2 fruit fly cellular contexts compared by ENCODE assay signal in genomic region chr3R:25459200-25459809, dm6.
TF ChIP-seq lines count a peak whose summit lies in the region.

No protein-coding gene starts in this region.

TF ChIP-seq in whole organism, embryonic, 481 proteins besides CTCF, POLR2A, EP300 and RAD21 (continued from another document and continues in another):
- TF ChIP-seq CG9727 (GFP tag; optimal IDR thresholded peaks at IDR 0.05; lab: Kevin White, UChicago) (peak; percentile 20), dmrt11E (tag; optimal IDR thresholded peaks at IDR 0.05; lab: Kevin White, UChicago) (peak; percentile 39), CG17802 (tag; optimal IDR thresholded peaks at IDR 0.05; lab: Kevin White, UChicago) (no peak), bsh (GFP tag; optimal IDR thresholded peaks at IDR 0.05; lab: Kevin White, UChicago) (peak in 1 of 2 experiments; percentile 34), CG16815 (GFP tag; optimal IDR thresholded peaks at IDR 0.05; lab: Kevin White, UChicago) (no peak), D (optimal IDR thresholded peaks at IDR 0.05; lab: Kevin White, UChicago) (no peak), D (GFP tag; optimal IDR thresholded peaks at IDR 0.05; lab: Kevin White, UChicago) (no peak), CG2678 (tag; optimal IDR thresholded peaks at IDR 0.05; lab: Kevin White, UChicago) (peak; percentile 45), NfI (GFP tag; optimal IDR thresholded peaks at IDR 0.05; lab: Kevin White, UChicago) (no peak), CG13775 (GFP tag; optimal IDR thresholded peaks at IDR 0.05; lab: Kevin White, UChicago) (no peak), Ravus (GFP tag; IDR thresholded peaks at IDR 0.05; lab: Robert Waterston, UW) (no peak), lola (GFP tag; optimal IDR thresholded peaks at IDR 0.05; lab: Kevin White, UChicago) (peak in 1 of 3 experiments; percentile 36), CG3847 (GFP tag; IDR thresholded peaks at IDR 0.05; lab: Robert Waterston, UW) (no peak), kni (GFP tag; optimal IDR thresholded peaks at IDR 0.05; lab: Kevin White, UChicago) (no peak), CG7963 (GFP tag; IDR thresholded peaks at IDR 0.05; lab: Robert Waterston, UW; ENCODE audit: partially characterized antibody) (no peak), Oaz (GFP tag; IDR thresholded peaks at IDR 0.05; lab: Robert Waterston, UW) (no peak), onecut (GFP tag; IDR thresholded peaks at IDR 0.05; lab: Robert Waterston, UW) (no peak), Ptx1 (GFP tag; IDR thresholded peaks at IDR 0.05; lab: Robert Waterston, UW) (no peak), btn (GFP tag; optimal IDR thresholded peaks at IDR 0.05; lab: Kevin White, UChicago) (no peak), disco-r (GFP tag; optimal IDR thresholded peaks at IDR 0.05; lab: Kevin White, UChicago) (no peak), Drgx (GFP tag; IDR thresholded peaks at IDR 0.05; lab: Robert Waterston, UW) (no peak), inv (GFP tag; IDR thresholded peaks at IDR 0.05; lab: Robert Waterston, UW; ENCODE audit: partially characterized antibody) (no peak), C15 (GFP tag; IDR thresholded peaks at IDR 0.05; lab: Robert Waterston, UW) (no peak), CG31441 (GFP tag; IDR thresholded peaks at IDR 0.05; lab: Robert Waterston, UW) (peak; percentile 53; the same call in 1 of the 2 replicates), CG8765 (GFP tag; IDR thresholded peaks at IDR 0.05; lab: Robert Waterston, UW) (no peak), CG4282 (GFP tag; optimal IDR thresholded peaks at IDR 0.05; lab: Kevin White, UChicago) (no peak), CG5245 (GFP tag; optimal IDR thresholded peaks at IDR 0.05; lab: Kevin White, UChicago) (no peak), ewg (GFP tag; optimal IDR thresholded peaks at IDR 0.05; lab: Kevin White, UChicago) (no peak), CG3281 (GFP tag; optimal IDR thresholded peaks at IDR 0.05; lab: Kevin White, UChicago) (no peak), bbx (GFP tag; IDR thresholded peaks at IDR 0.05; lab: Robert Waterston, UW; ENCODE audit: partially characterized antibody) (no peak), CG2712 (tag; optimal IDR thresholded peaks at IDR 0.05; lab: Kevin White, UChicago) (peak; percentile 65), tio (GFP tag; optimal IDR thresholded peaks at IDR 0.05; lab: Kevin White, UChicago) (no peak), MESR4 (GFP tag; optimal IDR thresholded peaks at IDR 0.05; lab: Kevin White, UChicago) (no peak), corto (GFP tag; optimal IDR thresholded peaks at IDR 0.05; lab: Kevin White, UChicago) (no peak), exex (tag; optimal IDR thresholded peaks at IDR 0.05; lab: Kevin White, UChicago) (no peak), stc (GFP tag; IDR thresholded peaks at IDR 0.05; lab: Robert Waterston, UW) (no peak), CG16779 (GFP tag; IDR thresholded peaks at IDR 0.05; lab: Robert Waterston, UW) (no peak), CG11456 (GFP tag; IDR thresholded peaks at IDR 0.05; lab: Robert Waterston, UW) (no peak), Hr51 (GFP tag; optimal IDR thresholded peaks at IDR 0.05; lab: Kevin White, UChicago) (peak in 1 of 2 experiments; percentile 12), CG12236 (GFP tag; optimal IDR thresholded peaks at IDR 0.05; lab: Kevin White, UChicago) (no peak), Doc2 (GFP tag; IDR thresholded peaks at IDR 0.05; lab: Robert Waterston, UW) (no peak), phol (tag; optimal IDR thresholded peaks at IDR 0.05; lab: Kevin White, UChicago) (peak; percentile 33), Deaf1 (tag; optimal IDR thresholded peaks at IDR 0.05; lab: Kevin White, UChicago) (no peak), CG9797 (GFP tag; optimal IDR thresholded peaks at IDR 0.05; lab: Kevin White, UChicago) (no peak), CG11504 (tag; optimal IDR thresholded peaks at IDR 0.05; lab: Kevin White, UChicago) (peak; percentile 47), lab (GFP tag; optimal IDR thresholded peaks at IDR 0.05; lab: Kevin White, UChicago) (no peak), D19B (GFP tag; optimal IDR thresholded peaks at IDR 0.05; lab: Kevin White, UChicago) (peak; percentile 27), CrebB (tag; optimal IDR thresholded peaks at IDR 0.05; lab: Kevin White, UChicago) (no peak), Nf-YC (tag; optimal IDR thresholded peaks at IDR 0.05; lab: Kevin White, UChicago) (no peak), zen (tag; optimal IDR thresholded peaks at IDR 0.05; lab: Kevin White, UChicago) (peak; percentile 11), Taf1 (GFP tag; IDR thresholded peaks at IDR 0.05; lab: Robert Waterston, UW) (no peak), vfl (GFP tag; optimal IDR thresholded peaks at IDR 0.05; lab: Kevin White, UChicago) (no peak), hth (optimal IDR thresholded peaks at IDR 0.05; lab: Kevin White, UChicago) (no peak), CG15696 (tag; optimal IDR thresholded peaks at IDR 0.05; lab: Kevin White, UChicago) (no peak), CG10431 (GFP tag; optimal IDR thresholded peaks at IDR 0.05; lab: Kevin White, UChicago) (no peak), chif (GFP tag; optimal IDR thresholded peaks at IDR 0.05; lab: Kevin White, UChicago) (no peak), CG15601 (tag; optimal IDR thresholded peaks at IDR 0.05; lab: Kevin White, UChicago) (no peak), CG1233 (GFP tag; optimal IDR thresholded peaks at IDR 0.05; lab: Kevin White, UChicago) (no peak), CG13624 (GFP tag; optimal IDR thresholded peaks at IDR 0.05; lab: Kevin White, UChicago) (no peak), CG17612 (GFP tag; IDR thresholded peaks at IDR 0.05; lab: Robert Waterston, UW) (no peak), CG4424 (GFP tag; optimal IDR thresholded peaks at IDR 0.05; lab: Kevin White, UChicago) (peak; percentile 20), Sox100B (GFP tag; optimal IDR thresholded peaks at IDR 0.05; lab: Kevin White, UChicago) (peak; percentile 12), shn (GFP tag; optimal IDR thresholded peaks at IDR 0.05; lab: Kevin White, UChicago) (no peak), sr (GFP tag; IDR thresholded peaks at IDR 0.05; lab: Robert Waterston, UW) (no peak), ci (GFP tag; IDR thresholded peaks at IDR 0.05; lab: Robert Waterston, UW) (no peak), Bteb2 (GFP tag; optimal IDR thresholded peaks at IDR 0.05; lab: Kevin White, UChicago) (no peak), CG3726 (GFP tag; IDR thresholded peaks at IDR 0.05; lab: Robert Waterston, UW) (no peak), sens (GFP tag; lab: Kevin White, UChicago) (peak; percentile 80), D19A (tag; optimal IDR thresholded peaks at IDR 0.05; lab: Kevin White, UChicago) (no peak), z (GFP tag; IDR thresholded peaks at IDR 0.05; lab: Robert Waterston, UW) (no peak)

TF ChIP-seq in whole organism, prepupa, 60 proteins besides CTCF, POLR2A, EP300 and RAD21 (continued from another document):
- TF ChIP-seq CG8319 (GFP tag; optimal IDR thresholded peaks at IDR 0.05; lab: Kevin White, UChicago) (peak; percentile 5), dsx (GFP tag; optimal IDR thresholded peaks at IDR 0.05; lab: Kevin White, UChicago; ENCODE audit: poor library complexity, severe bottlenecking) (no peak), CG16779 (tag; optimal IDR thresholded peaks at IDR 0.05; lab: Kevin White, UChicago) (no peak), Eip78C (GFP tag; lab: Kevin White, UChicago) (peak; percentile 88), CG4318 (GFP tag; optimal IDR thresholded peaks at IDR 0.05; lab: Kevin White, UChicago) (peak; percentile 39), cyc (GFP tag; optimal IDR thresholded peaks at IDR 0.05; lab: Kevin White, UChicago) (no peak), eg (GFP tag; IDR thresholded peaks at IDR 0.05; lab: Robert Waterston, UW) (no peak), CG34406 (GFP tag; optimal IDR thresholded peaks at IDR 0.05; lab: Kevin White, UChicago) (peak; percentile 51), esn (GFP tag; optimal IDR thresholded peaks at IDR 0.05; lab: Kevin White, UChicago) (peak; percentile 23), CG6792 (GFP tag; optimal IDR thresholded peaks at IDR 0.05; lab: Kevin White, UChicago) (peak; percentile 15), Eip93F (GFP tag; optimal IDR thresholded peaks at IDR 0.05; lab: Kevin White, UChicago) (no peak), CG11762 (GFP tag; optimal IDR thresholded peaks at IDR 0.05; lab: Kevin White, UChicago; ENCODE audit: insufficient read depth) (no peak), topi (GFP tag; optimal IDR thresholded peaks at IDR 0.05; lab: Kevin White, UChicago) (peak; percentile 53), Hr4 (GFP tag; optimal IDR thresholded peaks at IDR 0.05; lab: Kevin White, UChicago) (peak; percentile 46), CG32006 (GFP tag; optimal IDR thresholded peaks at IDR 0.05; lab: Kevin White, UChicago) (peak; percentile 75), OdsH (GFP tag; optimal IDR thresholded peaks at IDR 0.05; lab: Kevin White, UChicago) (peak; percentile 53), CG3032 (tag; optimal IDR thresholded peaks at IDR 0.05; lab: Kevin White, UChicago) (peak; percentile 42), CG31627 (GFP tag; optimal IDR thresholded peaks at IDR 0.05; lab: Kevin White, UChicago) (no peak), vri (GFP tag; optimal IDR thresholded peaks at IDR 0.05; lab: Kevin White, UChicago) (no peak), spab (GFP tag; optimal IDR thresholded peaks at IDR 0.05; lab: Kevin White, UChicago) (peak; percentile 13), fd59A (GFP tag; optimal IDR thresholded peaks at IDR 0.05; lab: Kevin White, UChicago) (no peak), Lpt (GFP tag; optimal IDR thresholded peaks at IDR 0.05; lab: Kevin White, UChicago) (peak; percentile 11), lz (GFP tag; optimal IDR thresholded peaks at IDR 0.05; lab: Kevin White, UChicago) (no peak), fd85E (GFP tag; optimal IDR thresholded peaks at IDR 0.05; lab: Kevin White, UChicago) (no peak), CG7368 (GFP tag; optimal IDR thresholded peaks at IDR 0.05; lab: Kevin White, UChicago) (no peak), Ets96B (tag; optimal IDR thresholded peaks at IDR 0.05; lab: Kevin White, UChicago) (peak; percentile 18), Sox14 (GFP tag; optimal IDR thresholded peaks at IDR 0.05; lab: Kevin White, UChicago) (peak; percentile 5), CG10669 (GFP tag; optimal IDR thresholded peaks at IDR 0.05; lab: Kevin White, UChicago) (no peak), CG11902 (GFP tag; optimal IDR thresholded peaks at IDR 0.05; lab: Kevin White, UChicago) (no peak), Met (GFP tag; optimal IDR thresholded peaks at IDR 0.05; lab: Kevin White, UChicago) (peak; percentile 0), Smox (GFP tag; optimal IDR thresholded peaks at IDR 0.05; lab: Kevin White, UChicago) (peak; percentile 33), CG6276 (GFP tag; optimal IDR thresholded peaks at IDR 0.05; lab: Kevin White, UChicago) (peak; percentile 69), Blimp-1 (GFP tag; optimal IDR thresholded peaks at IDR 0.05; lab: Kevin White, UChicago) (no peak), fkh (GFP tag; optimal IDR thresholded peaks at IDR 0.05; lab: Kevin White, UChicago) (no peak), CG9139 (GFP tag; optimal IDR thresholded peaks at IDR 0.05; lab: Kevin White, UChicago) (no peak), Hr38 (GFP tag; optimal IDR thresholded peaks at IDR 0.05; lab: Kevin White, UChicago) (no peak), svp (GFP tag; lab: Kevin White, UChicago) (no peak)
TF ChIP-seq in whole organism, prepupa: peak in this region for 33.
